Worm (Caenorhabditis elegans): ENCODE data around the gene rpl-3.
A peak's percentile ranks its signal among the peaks of the same experiment; 100 is the strongest.

The rpl-3 gene

ce11 chrIII:3869292-3869781 is 1.7 kb downstream of the rpl-3 start:
- TF ChIP-seq lin-11 (tag; optimal IDR thresholded peaks at IDR 0.05) = no peak
- TF ChIP-seq unc-3 (GFP tag; conservative IDR thresholded peaks at IDR 0.05) = no peak
- no peak for TF ChIP-seq unc-3 (tag; optimal IDR thresholded peaks at IDR 0.05)
- no peak for TF ChIP-seq mec-3 (tag; optimal IDR thresholded peaks at IDR 0.05; ENCODE audit: borderline replicate concordance)
- peak; percentile 4 for TF ChIP-seq gmeb-2 (tag; optimal IDR thresholded peaks at IDR 0.05)
- no peak for TF ChIP-seq syd-9 (tag; optimal IDR thresholded peaks at IDR 0.05)
- no peak for TF ChIP-seq ceh-22 (tag; optimal IDR thresholded peaks at IDR 0.05)
- TF ChIP-seq hlh-8 (tag; optimal IDR thresholded peaks at IDR 0.05) = no peak
- TF ChIP-seq ama-1 (optimal IDR thresholded peaks at IDR 0.05) = peak; percentile 62
- TF ChIP-seq tbx-2 (tag; optimal IDR thresholded peaks at IDR 0.05) = no peak
- TF ChIP-seq unc-86 (tag; optimal IDR thresholded peaks at IDR 0.05) = no peak
- TF ChIP-seq elt-2 (tag; optimal IDR thresholded peaks at IDR 0.05) = no peak
- TF ChIP-seq sdc-2 (tag; optimal IDR thresholded peaks at IDR 0.05) = no peak
- TF ChIP-seq ref-2 (tag; optimal IDR thresholded peaks at IDR 0.05) = no peak
- TF ChIP-seq madf-2 (tag; optimal IDR thresholded peaks at IDR 0.05) = no peak
- TF ChIP-seq nhr-232 (tag; optimal IDR thresholded peaks at IDR 0.05) = no peak
- no peak for TF ChIP-seq ceh-6 (GFP tag; optimal IDR thresholded peaks at IDR 0.05)
- TF ChIP-seq T23F11.4 (GFP tag; optimal IDR thresholded peaks at IDR 0.05) = no peak
- TF ChIP-seq Y22D7AL.16 (tag; optimal IDR thresholded peaks at IDR 0.05) = peak; percentile 4

ce11 chrIII:3871763-3872486 is 4.3 kb downstream of the rpl-3 start:
- TF ChIP-seq eyg-1 (tag; optimal IDR thresholded peaks at IDR 0.05) = no peak
- no peak for TF ChIP-seq ceh-2 (tag; optimal IDR thresholded peaks at IDR 0.05)
- TF ChIP-seq K02D7.2 (tag; optimal IDR thresholded peaks at IDR 0.05) = no peak
- TF ChIP-seq lim-6 (tag; optimal IDR thresholded peaks at IDR 0.05) = no peak
- no peak for TF ChIP-seq pros-1 (tag; optimal IDR thresholded peaks at IDR 0.05)
- no peak for TF ChIP-seq hlh-30 (tag; optimal IDR thresholded peaks at IDR 0.05; ENCODE audit: insufficient read depth)
- TF ChIP-seq pha-4 (tag; optimal IDR thresholded peaks at IDR 0.05) = no peak
- TF ChIP-seq ceh-9 (tag; optimal IDR thresholded peaks at IDR 0.05) = no peak
- no peak for TF ChIP-seq fkh-10 (GFP tag; optimal IDR thresholded peaks at IDR 0.05)
- no peak for TF ChIP-seq ref-2 (tag; optimal IDR thresholded peaks at IDR 0.05)
- no peak for TF ChIP-seq C08G9.2 (tag; optimal IDR thresholded peaks at IDR 0.05)
- TF ChIP-seq dmd-4 (tag; optimal IDR thresholded peaks at IDR 0.05; ENCODE audit: borderline replicate concordance) = no peak
- TF ChIP-seq unc-42 (tag; optimal IDR thresholded peaks at IDR 0.05) = no peak
- TF ChIP-seq ets-4 (tag; optimal IDR thresholded peaks at IDR 0.05) = no peak
- no peak for TF ChIP-seq hlh-6 (tag; optimal IDR thresholded peaks at IDR 0.05)
- no peak for TF ChIP-seq rnt-1 (tag; optimal IDR thresholded peaks at IDR 0.05)
- no peak for TF ChIP-seq gmeb-2 (tag; optimal IDR thresholded peaks at IDR 0.05)
- no peak for TF ChIP-seq dve-1 (tag; optimal IDR thresholded peaks at IDR 0.05)

- no peak for TF ChIP-seq pqm-1 (tag; optimal IDR thresholded peaks at IDR 0.05)
- TF ChIP-seq F13H6.1 (tag; optimal IDR thresholded peaks at IDR 0.05) = no peak
- TF ChIP-seq madf-2 (tag; optimal IDR thresholded peaks at IDR 0.05) = no peak
- no peak for TF ChIP-seq ceh-22 (tag; optimal IDR thresholded peaks at IDR 0.05)
- no peak for TF ChIP-seq hlh-30 (tag; optimal IDR thresholded peaks at IDR 0.05; ENCODE audit: insufficient read depth)
- TF ChIP-seq ceh-34 (tag; optimal IDR thresholded peaks at IDR 0.05) = no peak
- no peak for TF ChIP-seq unc-3 (GFP tag; conservative IDR thresholded peaks at IDR 0.05)
- no peak for TF ChIP-seq unc-3 (tag; optimal IDR thresholded peaks at IDR 0.05)
- TF ChIP-seq gmeb-2 (tag; optimal IDR thresholded peaks at IDR 0.05) = no peak
- TF ChIP-seq nhr-11 (tag; optimal IDR thresholded peaks at IDR 0.05) = no peak
Measured at ce11 chrIII:3872978-3873377, 5.3 kb downstream of the rpl-3 start.
